Worm (Caenorhabditis elegans) whole organism, L1 larva: ENCODE data around the gene srj-7.

Source experiments
- F16B12.6 ChIP-seq: fragments of 150-350 bp; optimal IDR thresholded peaks from 2 replicates; lab custom pipeline; 2014; ENCODE audit warnings: missing biosample characterization, missing genetic modification characterization
- aha-1 ChIP-seq: fragments of 150-350 bp; optimal IDR thresholded peaks from 2 replicates; lab custom pipeline; 2014; ENCODE audit warnings: missing biosample characterization, missing genetic modification characterization
- alr-1 ChIP-seq: fragments of 200-800 bp; sonication (Bioruptor generic); optimal IDR thresholded peaks from 2 replicates; lab custom pipeline; 2018; ENCODE audit warnings: borderline replicate concordance, mild to moderate bottlenecking, missing genetic modification characterization, missing compliant biosample characterization
- ama-1 ChIP-seq: fragments of 150-350 bp; optimal IDR thresholded peaks from 2 replicates; lab custom pipeline; 2014
- ceh-8 ChIP-seq: fragments of 200-800 bp; sonication (Bioruptor generic); optimal IDR thresholded peaks from 2 replicates; lab custom pipeline; 2018; ENCODE audit warnings: mild to moderate bottlenecking, missing genetic modification characterization, moderate library complexity, missing compliant biosample characterization
- ceh-88 ChIP-seq: fragments of 200-800 bp; sonication (Bioruptor generic); IDR thresholded peaks from 2 replicates; pipeline ENCODE4 v1.3.6; 2022; ENCODE audit warnings: missing genetic modification characterization, missing compliant biosample characterization
- ceh-90 ChIP-seq: sonication (generic microtip); optimal IDR thresholded peaks from 2 replicates; lab custom pipeline; 2016; ENCODE audit warnings: missing genetic modification characterization, missing compliant biosample characterization
- ces-1 ChIP-seq: fragments of 150-350 bp; optimal IDR thresholded peaks from 2 replicates; lab custom pipeline; 2014; ENCODE audit warnings: missing biosample characterization, missing genetic modification reagents, missing genetic modification characterization
- efl-1 ChIP-seq, 4 experiments: fragments of 150-350 bp; optimal IDR thresholded peaks in 3 of 4; peaks in 1 of 4; 1 replicate in 1 of 4; 2 replicates in 3 of 4; lab custom pipeline; 2014; ENCODE audit warnings: missing biosample characterization in 2 of 4, missing genetic modification characterization in 2 of 4, missing genetic modification reagents in 2 of 4
- efl-3 ChIP-seq: fragments of 200-800 bp; sonication (Bioruptor generic); optimal IDR thresholded peaks from 2 replicates; lab custom pipeline; 2018; ENCODE audit warnings: mild to moderate bottlenecking, missing genetic modification characterization, missing compliant biosample characterization
- egl-13 ChIP-seq: sonication (generic microtip); optimal IDR thresholded peaks from 2 replicates; lab custom pipeline; 2016; ENCODE audit warnings: missing genotype, missing genetic modification reagents, missing genetic modification characterization, missing compliant biosample characterization
- ets-5 ChIP-seq: fragments of 200-800 bp; sonication (Bioruptor generic); IDR thresholded peaks from 2 replicates; pipeline ENCODE4 v1.3.6; 2022; ENCODE audit warnings: missing genetic modification characterization, missing compliant biosample characterization
- fkh-10 ChIP-seq: sonication (generic microtip); optimal IDR thresholded peaks from 2 replicates; lab custom pipeline; 2017; ENCODE audit warnings: missing biosample characterization, missing genetic modification reagents, missing genetic modification characterization
- fkh-8 ChIP-seq: sonication (generic microtip); optimal IDR thresholded peaks from 2 replicates; lab custom pipeline; 2016; ENCODE audit warnings: mild to moderate bottlenecking, missing genetic modification characterization, missing compliant biosample characterization
- fos-1 ChIP-seq: fragments of 150-350 bp; optimal IDR thresholded peaks from 2 replicates; lab custom pipeline; 2014; ENCODE audit warnings: missing biosample characterization, missing genetic modification characterization
- hlh-17 ChIP-seq: fragments of 200-800 bp; sonication (Bioruptor generic); optimal IDR thresholded peaks from 2 replicates; lab custom pipeline; 2018; ENCODE audit warnings: missing genetic modification characterization, mild to moderate bottlenecking, missing compliant biosample characterization, moderate library complexity, borderline replicate concordance
- hlh-4 ChIP-seq: sonication (generic microtip); optimal IDR thresholded peaks from 2 replicates; lab custom pipeline; 2016; ENCODE audit warnings: mild to moderate bottlenecking, missing genetic modification characterization, missing compliant biosample characterization
- hpl-2 ChIP-seq: fragments of 150-350 bp; optimal IDR thresholded peaks from 2 replicates; lab custom pipeline; 2014; ENCODE audit warnings: missing biosample characterization, missing genetic modification reagents, missing genetic modification characterization
- irx-1 ChIP-seq: sonication (generic microtip); optimal IDR thresholded peaks from 2 replicates; lab custom pipeline; 2016; ENCODE audit warnings: missing genetic modification characterization, missing compliant biosample characterization
- isw-1 ChIP-seq: fragments of 200-800 bp; sonication (Bioruptor generic); IDR thresholded peaks from 2 replicates; pipeline ENCODE4 v1.3.6; 2022; ENCODE audit warnings: missing genetic modification characterization, missing compliant biosample characterization
- lin-14 ChIP-seq: fragments of 200-800 bp; sonication (Bioruptor generic); optimal IDR thresholded peaks from 2 replicates; lab custom pipeline; 2018; ENCODE audit warnings: mild to moderate bottlenecking, missing genetic modification characterization, moderate library complexity, missing compliant biosample characterization
- lin-15B ChIP-seq: fragments of 150-350 bp; sonication (generic microtip); optimal IDR thresholded peaks from 3 replicates; lab custom pipeline; 2014; ENCODE audit warnings: missing biosample characterization, missing genetic modification characterization
- lin-35 ChIP-seq, 2 experiments: fragments of 150-350 bp; optimal IDR thresholded peaks; 2 replicates each; lab custom pipeline; 2014; ENCODE audit warnings: missing biosample characterization in 2 of 2, missing genetic modification characterization in 2 of 2, missing genetic modification reagents in 2 of 2
- lsy-2 ChIP-seq, 2 experiments: fragments of 150-350 bp; optimal IDR thresholded peaks; 2 replicates each; lab custom pipeline; 2014; ENCODE audit warnings: missing biosample characterization in 2 of 2, missing genetic modification characterization in 2 of 2
- mab-9 ChIP-seq: fragments of 200-800 bp; sonication (Bioruptor generic); IDR thresholded peaks from 2 replicates; pipeline ENCODE4 v1.3.6; 2022; ENCODE audit warnings: missing genetic modification reagents, missing genetic modification characterization, missing compliant biosample characterization
- mdl-1 ChIP-seq, 2 experiments: fragments of 150-350 bp; optimal IDR thresholded peaks; 2 replicates each; lab custom pipeline; 2014 to 2017; ENCODE audit warnings: missing biosample characterization in 2 of 2, missing genetic modification characterization in 2 of 2, inconsistent platforms in 1 of 2
- mep-1 ChIP-seq: fragments of 150-350 bp; optimal IDR thresholded peaks from 2 replicates; lab custom pipeline; 2014; ENCODE audit warnings: missing biosample characterization, missing genetic modification characterization
- nhr-11 ChIP-seq: fragments of 150-350 bp; optimal IDR thresholded peaks from 2 replicates; lab custom pipeline; 2014; ENCODE audit warnings: missing biosample characterization, missing genetic modification characterization
- nhr-19 ChIP-seq: fragments of 200-800 bp; sonication (Bioruptor generic); conservative IDR thresholded peaks from 2 replicates; pipeline ENCODE4 v1.3.6; 2022; ENCODE audit warnings: missing genetic modification characterization, missing compliant biosample characterization
- nhr-20 ChIP-seq: sonication (generic microtip); optimal IDR thresholded peaks from 2 replicates; lab custom pipeline; 2016; ENCODE audit warnings: mild to moderate bottlenecking, missing genetic modification characterization, missing compliant biosample characterization
- nhr-237 ChIP-seq: fragments of 150-350 bp; optimal IDR thresholded peaks from 2 replicates; lab custom pipeline; 2014; ENCODE audit warnings: missing biosample characterization, missing genetic modification characterization
- nhr-28 ChIP-seq: fragments of 150-350 bp; optimal IDR thresholded peaks from 2 replicates; lab custom pipeline; 2014; ENCODE audit warnings: missing biosample characterization, missing genetic modification characterization
- nhr-47 ChIP-seq: sonication (generic microtip); optimal IDR thresholded peaks from 2 replicates; lab custom pipeline; 2016; ENCODE audit warnings: mild to moderate bottlenecking, missing genetic modification characterization, moderate library complexity, missing compliant biosample characterization
- nhr-71 ChIP-seq: sonication (generic microtip); optimal IDR thresholded peaks from 2 replicates; lab custom pipeline; 2016; ENCODE audit warnings: mild to moderate bottlenecking, missing genetic modification characterization, moderate library complexity, missing compliant biosample characterization
- nhr-76 ChIP-seq: sonication (generic microtip); optimal IDR thresholded peaks from 2 replicates; lab custom pipeline; 2017; ENCODE audit warnings: missing biosample characterization, missing genetic modification characterization
- nhr-85 ChIP-seq: sonication (generic microtip); peaks from one replicate; lab custom pipeline; 2016; ENCODE audit warnings: missing genetic modification characterization, inconsistent platforms, missing compliant biosample characterization
- nhr-90 ChIP-seq: sonication (generic microtip); optimal IDR thresholded peaks from 2 replicates; lab custom pipeline; 2016; ENCODE audit warnings: mild to moderate bottlenecking, missing genetic modification characterization, missing compliant biosample characterization; ENCODE audit not compliant: poor library complexity
- pag-3 ChIP-seq: sonication (generic microtip); optimal IDR thresholded peaks from 2 replicates; lab custom pipeline; 2017; ENCODE audit warnings: missing genetic modification characterization, mild to moderate bottlenecking, missing compliant biosample characterization, antibody characterized with exemption, borderline replicate concordance; ENCODE audit not compliant: insufficient read depth
- pax-3 ChIP-seq: fragments of 200-800 bp; sonication (Bioruptor generic); optimal IDR thresholded peaks from 2 replicates; lab custom pipeline; 2018; ENCODE audit warnings: mild to moderate bottlenecking, missing genetic modification characterization, moderate library complexity, missing compliant biosample characterization
- rnt-1 ChIP-seq: sonication (generic microtip); optimal IDR thresholded peaks from 2 replicates; lab custom pipeline; 2016; ENCODE audit warnings: mild to moderate bottlenecking, missing genetic modification characterization, moderate library complexity, missing compliant biosample characterization
- skn-1 ChIP-seq: fragments of 150-350 bp; optimal IDR thresholded peaks from 2 replicates; lab custom pipeline; 2014; ENCODE audit warnings: missing biosample characterization, missing genetic modification characterization
- snpc-4 ChIP-seq: fragments of 150-350 bp; optimal IDR thresholded peaks from 2 replicates; lab custom pipeline; 2014; ENCODE audit warnings: missing biosample characterization, missing genetic modification characterization
- snu-23 ChIP-seq: sonication (generic microtip); optimal IDR thresholded peaks from 2 replicates; lab custom pipeline; 2016; ENCODE audit warnings: missing genetic modification characterization, missing compliant biosample characterization
- sox-4 ChIP-seq: sonication (generic microtip); optimal IDR thresholded peaks from 2 replicates; lab custom pipeline; 2016; ENCODE audit warnings: missing genetic modification characterization, missing compliant biosample characterization
- sup-37 ChIP-seq: fragments of 200-800 bp; sonication (Bioruptor generic); optimal IDR thresholded peaks from 2 replicates; lab custom pipeline; 2018; ENCODE audit warnings: mild to moderate bottlenecking, missing genetic modification characterization, missing compliant biosample characterization
- swsn-7 ChIP-seq: sonication (generic microtip); optimal IDR thresholded peaks from 2 replicates; lab custom pipeline; 2016; ENCODE audit warnings: missing genetic modification characterization, missing compliant biosample characterization
- unc-130 ChIP-seq: fragments of 150-350 bp; optimal IDR thresholded peaks from 2 replicates; lab custom pipeline; 2017; ENCODE audit warnings: missing biosample characterization, missing genetic modification characterization, inconsistent platforms
- unc-30 ChIP-seq: sonication (generic microtip); optimal IDR thresholded peaks from 2 replicates; lab custom pipeline; 2017; ENCODE audit warnings: missing biosample characterization, missing genetic modification characterization
- unc-98 ChIP-seq: fragments of 200-800 bp; sonication (Bioruptor generic); IDR thresholded peaks from 2 replicates; pipeline ENCODE4 v1.3.6; 2022; ENCODE audit warnings: missing genetic modification characterization, missing compliant biosample characterization
- xbp-1 ChIP-seq: sonication (generic microtip); optimal IDR thresholded peaks from 2 replicates; lab custom pipeline; 2016; ENCODE audit warnings: missing genetic modification characterization, missing compliant biosample characterization
- ztf-11 ChIP-seq, 2 experiments: sonication (generic microtip); optimal IDR thresholded peaks; 2 replicates each; lab custom pipeline; 2016 to 2017; ENCODE audit warnings: missing genetic modification characterization in 2 of 2, missing biosample characterization in 1 of 2, missing compliant biosample characterization in 1 of 2
- ztf-4 ChIP-seq: fragments of 150-350 bp; optimal IDR thresholded peaks from 2 replicates; lab custom pipeline; 2014; ENCODE audit warnings: missing biosample characterization, missing genetic modification characterization

Gene srj-7

DNA sequence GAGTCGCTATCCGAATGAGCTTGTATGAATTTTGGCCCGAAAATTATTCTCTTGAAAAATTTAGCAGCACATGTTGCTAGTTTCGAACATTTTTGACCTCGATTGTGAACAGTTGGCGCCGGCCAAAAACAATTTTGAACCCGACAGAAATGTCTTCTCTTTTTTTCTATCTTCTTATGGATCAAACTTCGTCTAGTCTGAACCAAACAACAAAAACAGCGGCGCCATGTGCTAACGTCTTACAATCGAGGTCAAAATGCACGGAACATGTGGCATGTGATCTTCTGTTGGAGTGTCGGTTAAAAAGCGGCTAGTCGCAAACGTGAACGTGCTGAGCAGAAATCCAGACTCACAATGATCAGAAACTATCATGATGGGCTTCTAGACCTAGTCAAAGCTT, 31.4 kb downstream of the srj-7 start:
- TF ChIP-seq mdl-1 (tag; optimal IDR thresholded peaks at IDR 0.05; lab: Kevin White, UChicago) (no peak), ceh-90 (tag; lab: Kevin White, UChicago) (no peak), ces-1 (no peak), nhr-85 (tag; lab: Kevin White, UChicago) (no peak), irx-1 (tag; lab: Kevin White, UChicago) (no peak), aha-1 (tag; lab: Kevin White, UChicago) (no peak), nhr-20 (tag; lab: Kevin White, UChicago) (peak; percentile 29), unc-30 (tag; lab: Kevin White, UChicago) (no peak), fkh-10 (GFP tag; lab: Kevin White, UChicago) (no peak), sox-4 (tag; lab: Kevin White, UChicago) (no peak), pag-3 (tag; lab: Kevin White, UChicago) (no peak), lsy-2 (tag; optimal IDR thresholded peaks at IDR 0.05; lab: Kevin White, UChicago) (no peak), skn-1 (tag; lab: Kevin White, UChicago) (no peak), sup-37 (GFP tag; lab: Kevin White, UChicago) (no peak), unc-130 (no peak), hpl-2 (no peak), snpc-4 (tag; lab: Kevin White, UChicago) (no peak), egl-13 (tag; lab: Kevin White, UChicago) (no peak), unc-98 (GFP tag; lab: Robert Waterston, UW) (no peak), ztf-11 (tag; optimal IDR thresholded peaks at IDR 0.05; lab: Kevin White, UChicago) (no peak), fkh-8 (tag; lab: Kevin White, UChicago) (no peak), ceh-8 (GFP tag; lab: Kevin White, UChicago) (no peak), nhr-28 (tag; lab: Kevin White, UChicago) (no peak), nhr-11 (tag; lab: Kevin White, UChicago) (no peak), ama-1 (lab: Kevin White, UChicago) (no peak), nhr-71 (tag; lab: Kevin White, UChicago) (peak; percentile 71), nhr-237 (tag; lab: Kevin White, UChicago) (no peak), ets-5 (GFP tag; lab: Robert Waterston, UW) (no peak), lin-35 (GFP tag; optimal IDR thresholded peaks at IDR 0.05; lab: Kevin White, UChicago) (no peak), nhr-76 (no peak), isw-1 (GFP tag; lab: Robert Waterston, UW) (no peak), ceh-88 (no peak), hlh-4 (no peak), lin-15B (tag; lab: Kevin White, UChicago) (no peak), rnt-1 (tag; lab: Kevin White, UChicago) (peak; percentile 49), nhr-90 (tag; lab: Kevin White, UChicago) (no peak), lin-14 (GFP tag; lab: Kevin White, UChicago) (peak; percentile 75), mab-9 (GFP tag; lab: Robert Waterston, UW) (no peak), nhr-19 (peak; percentile 33; the same call in 1 of the 2 replicates)

DNA sequence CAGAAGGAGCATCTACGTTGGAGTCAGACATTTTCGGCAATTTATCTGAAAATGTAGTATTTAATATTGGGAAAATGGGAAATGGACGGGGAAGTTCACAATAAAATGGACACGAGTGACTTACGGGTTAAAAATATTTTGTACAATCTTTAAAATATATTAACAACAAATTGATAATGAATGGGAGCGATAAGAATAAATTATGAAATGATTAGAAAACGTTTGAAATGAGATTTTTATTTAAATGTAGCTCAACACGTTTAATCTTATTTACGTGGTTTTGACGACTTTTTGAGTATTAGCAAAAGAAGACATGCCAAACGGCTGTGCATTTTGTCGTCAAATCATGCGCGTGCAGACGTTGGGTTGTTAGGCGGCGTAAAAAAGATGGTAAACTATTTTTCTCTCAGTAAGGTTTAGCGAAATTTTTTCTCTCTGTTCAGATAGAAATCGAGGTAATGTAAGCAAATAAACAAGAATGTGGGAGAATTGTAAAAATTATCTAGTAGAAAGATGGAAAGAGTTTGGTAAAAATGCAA, 33.4 kb downstream of the srj-7 start, which contains the start of gene fbxa-64:
fbxa-64 (minus strand) TSS at position 51 of the 539 bp plus-strand sequence.
- TF ChIP-seq snu-23 (GFP tag; lab: Kevin White, UChicago) (peak; percentile 44), ztf-11 (tag; optimal IDR thresholded peaks at IDR 0.05; lab: Kevin White, UChicago) (no peak), nhr-47 (tag; lab: Kevin White, UChicago) (peak; percentile 21), xbp-1 (tag; lab: Kevin White, UChicago) (no peak), lin-14 (GFP tag; lab: Kevin White, UChicago) (no peak), alr-1 (tag; lab: Kevin White, UChicago) (no peak), F16B12.6 (tag; lab: Kevin White, UChicago) (peak; percentile 83), lsy-2 (tag; optimal IDR thresholded peaks at IDR 0.05; lab: Kevin White, UChicago) (peak in 1 of 2 experiments; percentile 2), nhr-71 (tag; lab: Kevin White, UChicago) (peak; percentile 21), hlh-17 (GFP tag; lab: Kevin White, UChicago) (no peak), lin-35 (GFP tag; optimal IDR thresholded peaks at IDR 0.05; lab: Kevin White, UChicago) (peak; percentile 27 to 46), fos-1 (tag; lab: Kevin White, UChicago) (no peak), ceh-88 (no peak), sup-37 (GFP tag; lab: Kevin White, UChicago) (no peak), pax-3 (no peak), efl-1 (optimal IDR thresholded peaks at IDR 0.05; lab: Kevin White, UChicago) (peak; percentile 24 to 38), efl-1 (GFP tag; optimal IDR thresholded peaks at IDR 0.05 in 1 of 2; lab: Kevin White, UChicago) (peak; percentile 39 to 94), nhr-85 (tag; lab: Kevin White, UChicago) (no peak), efl-3 (GFP tag; lab: Kevin White, UChicago) (no peak), ztf-4 (tag; lab: Kevin White, UChicago) (no peak), mep-1 (tag; lab: Kevin White, UChicago) (peak; percentile 50), swsn-7 (peak; percentile 7)
